Fruit fly (Drosophila melanogaster) whole organism, wandering third instar larva: ENCODE data around the gene CG32857.

ENCODE experiments used
- GATAd ChIP-seq: sonication (Bioruptor generic); optimal IDR thresholded peaks from 2 replicates; lab custom pipeline; 2016; ENCODE audit warnings: missing biosample characterization, missing genetic modification characterization
- Hr78 ChIP-seq: fragments of >200 bp; optimal IDR thresholded peaks from 2 replicates; lab custom pipeline; 2017; ENCODE audit warnings: missing biosample characterization, missing genetic modification characterization
- Jra ChIP-seq: sonication (Bioruptor generic); optimal IDR thresholded peaks from 2 replicates; lab custom pipeline; 2016; ENCODE audit warnings: missing biosample characterization, missing genetic modification characterization
- OdsH ChIP-seq: fragments of 200-800 bp; sonication (Bioruptor generic); optimal IDR thresholded peaks from 2 replicates; lab custom pipeline; 2016; ENCODE audit warnings: missing biosample characterization, mild to moderate bottlenecking, missing genetic modification characterization
- Vsx2 ChIP-seq: fragments of 200-300, 225-300 bp; sonication (Bioruptor generic); optimal IDR thresholded peaks from 2 replicates; lab custom pipeline; 2018; ENCODE audit warnings: missing biosample characterization, missing genetic modification characterization; ENCODE audit not compliant: partially characterized antibody
- br ChIP-seq: fragments of 200-800 bp; sonication (Bioruptor generic); optimal IDR thresholded peaks from 2 replicates; lab custom pipeline; 2016; ENCODE audit warnings: missing biosample characterization, missing genetic modification characterization
- psq ChIP-seq: fragments of 200-800 bp; sonication (Bioruptor generic); optimal IDR thresholded peaks from 3 replicates; lab custom pipeline; 2017; ENCODE audit warnings: missing biosample characterization, mild to moderate bottlenecking, missing genetic modification characterization, moderate library complexity

DNA sequence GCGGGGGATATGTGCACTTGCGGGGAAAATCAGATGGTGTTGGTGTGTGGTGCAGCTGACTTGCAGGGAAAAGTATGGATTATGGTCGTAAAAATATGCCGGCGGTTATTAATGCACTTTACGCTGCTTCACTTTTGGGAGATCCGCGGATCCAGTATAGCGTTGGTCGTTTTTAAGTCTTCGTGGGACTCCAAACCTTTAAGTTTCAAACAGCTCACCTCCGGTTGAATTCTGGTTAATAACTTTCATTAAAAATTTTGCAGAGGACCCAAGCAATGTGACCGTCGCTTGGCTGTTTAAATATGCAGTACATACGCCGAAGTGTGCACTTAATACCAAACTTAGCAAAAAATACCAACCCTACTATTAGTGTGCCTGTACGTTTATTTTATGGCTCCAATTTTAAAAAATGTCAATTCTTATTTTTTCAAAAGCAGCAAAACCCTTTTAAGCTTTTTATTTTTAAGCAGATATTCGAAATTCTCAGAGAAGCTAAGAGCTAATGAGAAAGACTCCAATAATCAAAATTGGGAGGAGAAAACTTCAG lies 12.4 kb downstream of the CG32857 start, which contains the start of gene GCS2alpha:
- TF ChIP-seq Hr78 (GFP tag; lab: Kevin White, UChicago) (no peak), psq (GFP tag; lab: Kevin White, UChicago) (no peak), br (GFP tag; lab: Kevin White, UChicago) (no peak), Vsx2 (GFP tag; lab: Kevin White, UChicago) (no peak), Jra (GFP tag; lab: Kevin White, UChicago) (no peak), OdsH (GFP tag; lab: Kevin White, UChicago) (no peak), GATAd (GFP tag; lab: Kevin White, UChicago) (no peak)
